Fruit fly (Drosophila melanogaster): ENCODE measurements around the gene Doc2.
A peak's percentile ranks its signal among the peaks of the same experiment; 100 is the strongest.

Gene Doc2

dm6 chr3L:8968437-8968836 is 50.6 kb downstream of the Doc2 start, which contains the start of gene CG5026:
CG5026 (plus strand) TSS chr3L:8968528.
- peak; percentile 28 for TF ChIP-seq CG17801 (GFP tag; optimal IDR thresholded peaks at IDR 0.05; ENCODE audit: partially characterized antibody)

dm6 chr3L:8966324-8967011 is 52.6 kb downstream of the Doc2 start, which contains the start of the genes CG5653 and CG5021:
CG5653 (minus strand) TSS chr3L:8966374.
CG5021 (plus strand) TSS chr3L:8966829.
- no peak for TF ChIP-seq CG17801 (GFP tag; optimal IDR thresholded peaks at IDR 0.05; ENCODE audit: partially characterized antibody)

dm6 chr3L:8964458-8964857 is 54.6 kb downstream of the Doc2 start, which contains the start of gene ValRS-m:
ValRS-m (minus strand) TSS chr3L:8964769.
- no peak for TF ChIP-seq CG17801 (GFP tag; optimal IDR thresholded peaks at IDR 0.05; ENCODE audit: partially characterized antibody)

Data from ovary, adult (tissue).